Worm (Caenorhabditis elegans) whole organism, midembryonic: Measurements from ENCODE around the gene srw-107.

Experiments
- T22C8.4 ChIP-seq: fragments of 200-800 bp; sonication (Bioruptor generic); IDR thresholded peaks from 2 replicates; pipeline ENCODE4 v1.3.6; 2022; ENCODE audit warnings: missing genetic modification characterization, missing compliant biosample characterization
- cog-1 ChIP-seq: sonication (generic microtip); optimal IDR thresholded peaks from 2 replicates; lab custom pipeline; 2016; ENCODE audit warnings: missing genetic modification characterization, missing compliant biosample characterization
- flt-1 ChIP-seq: fragments of 200-800 bp; sonication (Bioruptor generic); IDR thresholded peaks from 2 replicates; pipeline ENCODE4 v1.3.6; 2022; ENCODE audit warnings: missing genetic modification characterization, missing compliant biosample characterization
- klf-2 ChIP-seq: fragments of 200-800 bp; sonication (Bioruptor generic); conservative IDR thresholded peaks from 2 replicates; pipeline ENCODE4 v1.3.6; 2022; ENCODE audit warnings: missing genetic modification reagents, missing genetic modification characterization, missing compliant biosample characterization
- med-1 ChIP-seq: sonication (generic microtip); optimal IDR thresholded peaks from 2 replicates; lab custom pipeline; 2017; ENCODE audit warnings: missing genetic modification characterization, mild to moderate bottlenecking, missing compliant biosample characterization, antibody characterized with exemption, missing genetic modification reagents; ENCODE audit not compliant: insufficient read depth
- ref-1 ChIP-seq: fragments of 200-800 bp; sonication (Bioruptor generic); conservative IDR thresholded peaks from 2 replicates; pipeline ENCODE4 v1.3.6; 2022; ENCODE audit warnings: missing genetic modification reagents, missing genetic modification characterization, missing compliant biosample characterization
- tab-1 ChIP-seq: fragments of 200-800 bp; sonication (Bioruptor generic); IDR thresholded peaks from 2 replicates; pipeline ENCODE4 v1.3.6; 2022; ENCODE audit warnings: missing genetic modification characterization, missing compliant biosample characterization
- ztf-23 ChIP-seq: fragments of 200-800 bp; sonication (Bioruptor generic); IDR thresholded peaks from 2 replicates; pipeline ENCODE4 v1.3.6; 2022; ENCODE audit warnings: missing genetic modification reagents, missing genetic modification characterization, missing compliant biosample characterization
- ztf-29 ChIP-seq: fragments of 200-800 bp; sonication (Bioruptor generic); IDR thresholded peaks from 2 replicates; pipeline ENCODE4 v1.3.6; 2022; ENCODE audit warnings: missing genetic modification reagents, missing genetic modification characterization, missing compliant biosample characterization

srw-107 gene

ce11 chrV:484285-484890 lies 37.0 kb downstream of the srw-107 start, which contains the start of gene nhr-212:
Gene nhr-212 (plus strand): TSS chrV:484857.
- TF ChIP-seq flt-1 (GFP tag; lab: Robert Waterston, UW) (no peak), ref-1 (GFP tag; lab: Robert Waterston, UW) (no peak), ztf-23 (GFP tag; lab: Robert Waterston, UW) (no peak), klf-2 (GFP tag; lab: Robert Waterston, UW) (no peak), med-1 (GFP tag; lab: Kevin White, UChicago) (no peak), T22C8.4 (no peak), tab-1 (no peak), cog-1 (tag; lab: Kevin White, UChicago) (no peak), ztf-29 (GFP tag; lab: Robert Waterston, UW) (no peak)

DNA sequence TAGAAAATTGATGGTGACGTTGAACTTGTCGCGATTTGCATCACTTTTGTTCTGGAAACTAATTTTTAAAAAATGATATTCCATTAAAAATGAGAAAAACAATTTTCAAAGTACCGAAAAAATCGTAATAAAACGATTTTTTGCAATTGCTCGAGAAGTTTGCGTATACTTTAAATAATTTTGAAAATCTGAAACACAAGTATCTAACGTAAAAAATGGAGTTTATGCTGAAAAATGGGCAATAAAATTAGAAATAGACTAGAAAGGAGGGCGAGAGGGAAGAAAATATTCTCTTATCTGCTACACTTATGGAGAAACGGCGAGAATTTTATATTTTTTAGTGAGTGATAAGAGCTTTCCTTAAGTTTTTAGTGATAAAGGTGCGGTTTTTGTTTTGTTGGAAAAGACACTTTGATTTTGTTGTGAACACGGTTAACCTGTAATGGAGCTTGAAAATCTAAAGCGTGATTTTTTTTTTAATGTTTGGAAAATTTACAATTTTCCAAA lies 38.1 kb downstream of the srw-107 start, which contains the start of gene nhr-130:
nhr-130 (minus strand) TSS at position 51 of the 507 bp plus-strand sequence.
- TF ChIP-seq ztf-29 (GFP tag; lab: Robert Waterston, UW) (no peak), cog-1 (tag; lab: Kevin White, UChicago) (no peak), T22C8.4 (no peak), tab-1 (no peak), ztf-23 (GFP tag; lab: Robert Waterston, UW) (no peak), flt-1 (GFP tag; lab: Robert Waterston, UW) (no peak), ref-1 (GFP tag; lab: Robert Waterston, UW) (no peak), med-1 (GFP tag; lab: Kevin White, UChicago) (no peak), klf-2 (GFP tag; lab: Robert Waterston, UW) (no peak)

DNA sequence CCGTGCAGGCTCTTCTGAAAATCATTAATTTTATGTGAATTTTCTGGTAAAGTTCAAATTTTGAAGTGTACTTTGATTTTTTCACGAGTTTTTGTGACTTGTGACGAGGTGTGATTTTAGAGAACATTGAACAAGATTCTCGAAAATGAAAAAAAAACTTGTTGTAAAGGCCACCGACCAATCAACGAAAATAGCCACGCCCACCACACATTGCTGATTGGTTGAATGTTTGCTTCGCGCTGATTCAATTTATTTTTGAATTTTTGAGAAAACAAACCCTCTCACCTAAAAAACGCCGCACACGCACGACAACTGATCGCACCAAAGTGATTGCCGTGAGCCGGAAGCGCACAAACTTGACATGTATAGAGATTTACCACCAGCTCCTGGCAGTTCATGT lies 38.6 kb downstream of the srw-107 start:
- TF ChIP-seq klf-2 (GFP tag; lab: Robert Waterston, UW) = no peak
- no peak for TF ChIP-seq ref-1 (GFP tag; lab: Robert Waterston, UW)

ce11 chrV:479046-479445 lies 42.4 kb downstream of the srw-107 start:
- no peak for TF ChIP-seq ztf-29 (GFP tag; lab: Robert Waterston, UW)
- TF ChIP-seq ref-1 (GFP tag; lab: Robert Waterston, UW) = no peak
- TF ChIP-seq tab-1 = no peak
- no peak for TF ChIP-seq klf-2 (GFP tag; lab: Robert Waterston, UW)
- TF ChIP-seq flt-1 (GFP tag; lab: Robert Waterston, UW) = no peak
- no peak for TF ChIP-seq T22C8.4
- TF ChIP-seq cog-1 (tag; lab: Kevin White, UChicago) = no peak
- no peak for TF ChIP-seq ztf-23 (GFP tag; lab: Robert Waterston, UW)
- TF ChIP-seq med-1 (GFP tag; lab: Kevin White, UChicago) = no peak

DNA sequence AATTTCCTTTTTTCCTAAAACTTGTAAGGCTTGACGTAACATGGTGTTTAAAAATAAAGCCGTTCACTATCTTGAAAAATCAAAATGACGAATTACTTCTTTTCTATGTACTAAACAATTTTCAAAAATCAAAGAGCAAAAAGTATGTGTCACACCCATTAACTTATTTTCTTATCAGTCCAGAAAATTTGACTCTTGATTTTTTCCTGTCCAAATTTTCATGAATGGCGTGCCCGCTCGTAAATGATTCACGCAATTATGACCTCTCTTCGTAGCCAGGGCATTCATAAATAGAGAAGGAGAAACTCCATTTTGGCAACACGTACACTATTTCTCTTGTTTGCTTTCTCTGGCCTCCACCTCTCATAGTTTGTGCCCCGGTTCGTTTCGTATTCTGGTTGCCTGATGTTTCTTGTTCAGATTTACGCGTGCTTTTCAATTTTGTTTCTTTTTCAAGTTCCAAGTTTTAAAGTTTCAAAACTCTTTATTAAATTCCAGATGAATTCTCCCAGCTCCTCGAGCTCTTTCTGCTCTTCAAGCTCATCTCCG lies 43.7 kb downstream of the srw-107 start, which contains the start of gene nhr-55:
nhr-55 (plus strand) TSS at position 499 of the 549 bp plus-strand sequence.
- TF ChIP-seq ztf-23 (GFP tag; lab: Robert Waterston, UW) (no peak), tab-1 (no peak), T22C8.4 (no peak), cog-1 (tag; lab: Kevin White, UChicago) (no peak), med-1 (GFP tag; lab: Kevin White, UChicago) (no peak), ztf-29 (GFP tag; lab: Robert Waterston, UW) (no peak), klf-2 (GFP tag; lab: Robert Waterston, UW) (no peak), flt-1 (GFP tag; lab: Robert Waterston, UW) (no peak), ref-1 (GFP tag; lab: Robert Waterston, UW) (no peak)

ce11 chrV:474516-474915 lies 46.9 kb downstream of the srw-107 start, which contains the start of gene nhr-99:
Gene nhr-99 (plus strand): TSS chrV:474778.
- TF ChIP-seq cog-1 (tag; lab: Kevin White, UChicago) (no peak), tab-1 (no peak), ztf-29 (GFP tag; lab: Robert Waterston, UW) (no peak), med-1 (GFP tag; lab: Kevin White, UChicago) (no peak), T22C8.4 (no peak)

- TF ChIP-seq cog-1 (tag; lab: Kevin White, UChicago) (no peak), T22C8.4 (no peak), flt-1 (GFP tag; lab: Robert Waterston, UW) (no peak), ztf-23 (GFP tag; lab: Robert Waterston, UW) (no peak), med-1 (GFP tag; lab: Kevin White, UChicago) (no peak), ref-1 (GFP tag; lab: Robert Waterston, UW) (no peak), ztf-29 (GFP tag; lab: Robert Waterston, UW) (no peak), klf-2 (GFP tag; lab: Robert Waterston, UW) (no peak), tab-1 (no peak)
Observed at ce11 chrV:472589-472988, 48.8 kb downstream of the srw-107 start, which contains the start of gene srt-31. Gene srt-31 (plus strand): TSS chrV:472889.
